Worm (Caenorhabditis elegans): ENCODE data around the gene ZK813.5.

- TF ChIP-seq nhr-237 (tag; optimal IDR thresholded peaks at IDR 0.05) (no peak), nhr-25 (tag; optimal IDR thresholded peaks at IDR 0.05) (peak; percentile 3), crh-2 (tag; optimal IDR thresholded peaks at IDR 0.05) (peak; percentile 7), ceh-82 (tag; optimal IDR thresholded peaks at IDR 0.05) (no peak), zag-1 (tag; optimal IDR thresholded peaks at IDR 0.05) (no peak), mbf-1 (tag; optimal IDR thresholded peaks at IDR 0.05) (no peak), unc-55 (GFP tag; optimal IDR thresholded peaks at IDR 0.05) (no peak), R02D3.7 (tag; optimal IDR thresholded peaks at IDR 0.05) (no peak), F13H6.1 (tag; optimal IDR thresholded peaks at IDR 0.05) (peak; percentile 39), ama-1 (optimal IDR thresholded peaks at IDR 0.05) (no peak)
Observed at ce11 chrX:3472226-3472625, 21.2 kb upstream of the ZK813.5 start.
